Worm (Caenorhabditis elegans) whole organism, L4 larva: ENCODE measurements around the gene ttc-17.

ENCODE experiments used
- F26F4.8 ChIP-seq: fragments of 200-800 bp; sonication (Bioruptor generic); conservative IDR thresholded peaks from 2 replicates; pipeline ENCODE4 v1.3.6; 2022; ENCODE audit warnings: missing genetic modification characterization, missing compliant biosample characterization
- R02D3.7 ChIP-seq: fragments of 150-350 bp; sonication (generic microtip); optimal IDR thresholded peaks from 3 replicates; lab custom pipeline; 2014; ENCODE audit warnings: missing biosample characterization, missing genetic modification characterization
- Y105C5A.15 ChIP-seq: fragments of 200-800 bp; sonication (Bioruptor generic); IDR thresholded peaks from 2 replicates; pipeline ENCODE4 v1.3.6; 2022; ENCODE audit warnings: missing genetic modification characterization, missing compliant biosample characterization
- Y48G9A.11 ChIP-seq: fragments of 200-800 bp; sonication (Bioruptor generic); IDR thresholded peaks from 2 replicates; pipeline ENCODE4 v1.3.6; 2022; ENCODE audit warnings: missing genetic modification reagents, missing genetic modification characterization, missing compliant biosample characterization
- Y5F2A.4 ChIP-seq: fragments of 200-800 bp; sonication (Bioruptor generic); optimal IDR thresholded peaks from 2 replicates; lab custom pipeline; 2018; ENCODE audit warnings: mild to moderate bottlenecking, missing genetic modification characterization, missing compliant biosample characterization
- Y75B8A.6 ChIP-seq: fragments of 200-800 bp; sonication (Bioruptor generic); IDR thresholded peaks from 2 replicates; pipeline ENCODE4 v1.3.6; 2022; ENCODE audit warnings: missing genetic modification reagents, missing genetic modification characterization, missing compliant biosample characterization
- aly-2 ChIP-seq: sonication (generic microtip); optimal IDR thresholded peaks from 2 replicates; lab custom pipeline; 2018; ENCODE audit warnings: missing biosample characterization, missing genetic modification characterization
- ama-1 ChIP-seq: fragments of 150-350 bp; optimal IDR thresholded peaks from 2 replicates; lab custom pipeline; 2014; ENCODE audit warnings: inconsistent platforms, mixed read lengths
- attf-4 ChIP-seq: sonication (generic microtip); optimal IDR thresholded peaks from 3 replicates; lab custom pipeline; 2017; ENCODE audit warnings: missing biosample characterization, missing genetic modification characterization
- ceh-28 ChIP-seq: fragments of 150-350 bp; optimal IDR thresholded peaks from 2 replicates; lab custom pipeline; 2014; ENCODE audit warnings: missing biosample characterization, missing genetic modification reagents, missing genetic modification characterization
- ceh-32 ChIP-seq: sonication (generic microtip); optimal IDR thresholded peaks from 2 replicates; lab custom pipeline; 2016; ENCODE audit warnings: mild to moderate bottlenecking, missing genetic modification characterization, missing compliant biosample characterization; ENCODE audit not compliant: poor library complexity
- cey-2 ChIP-seq: sonication (generic microtip); optimal IDR thresholded peaks from 3 replicates; lab custom pipeline; 2017; ENCODE audit warnings: missing genetic modification characterization, mild to moderate bottlenecking, missing compliant biosample characterization, antibody characterized with exemption, borderline replicate concordance; ENCODE audit not compliant: insufficient read depth
- ctbp-1 ChIP-seq: fragments of 200-800 bp; sonication (Bioruptor generic); IDR thresholded peaks from 2 replicates; pipeline ENCODE4 v1.3.6; 2022; ENCODE audit warnings: missing genetic modification reagents, missing genetic modification characterization, missing compliant biosample characterization
- daf-16 ChIP-seq, 3 experiments: sonication (generic microtip); optimal IDR thresholded peaks; 2 replicates each; lab custom pipeline; 2016 to 2017; ENCODE audit warnings: missing genetic modification characterization in 3 of 3, missing genetic modification reagents in 3 of 3, mild to moderate bottlenecking in 2 of 3, missing compliant biosample characterization in 2 of 3, missing biosample characterization in 1 of 3, moderate library complexity in 1 of 3
- dmd-6 ChIP-seq: fragments of 200-800 bp; sonication (Bioruptor generic); IDR thresholded peaks from 2 replicates; pipeline ENCODE4 v1.3.6; 2022; ENCODE audit warnings: missing genetic modification reagents, missing genetic modification characterization, missing compliant biosample characterization
- dmd-8 ChIP-seq: fragments of 200-800 bp; sonication (Bioruptor generic); IDR thresholded peaks from 2 replicates; pipeline ENCODE4 v1.3.6; 2022; ENCODE audit warnings: missing genetic modification characterization, missing compliant biosample characterization
- dmd-9 ChIP-seq: fragments of 200-800 bp; sonication (Bioruptor generic); IDR thresholded peaks from 2 replicates; pipeline ENCODE4 v1.3.6; 2022; ENCODE audit warnings: missing genetic modification reagents, missing genetic modification characterization, missing compliant biosample characterization
- dve-1 ChIP-seq: sonication (generic microtip); optimal IDR thresholded peaks from 2 replicates; lab custom pipeline; 2017; ENCODE audit warnings: antibody characterized with exemption, mild to moderate bottlenecking, missing genetic modification characterization, missing compliant biosample characterization; ENCODE audit not compliant: insufficient read depth
- egl-43 ChIP-seq: fragments of 200-800 bp; sonication (Bioruptor generic); IDR thresholded peaks from 2 replicates; pipeline ENCODE4 v1.3.6; 2022; ENCODE audit warnings: missing genetic modification reagents, missing genetic modification characterization, missing compliant biosample characterization
- hlh-11 ChIP-seq: fragments of 200-800 bp; sonication (Bioruptor generic); optimal IDR thresholded peaks from 2 replicates; lab custom pipeline; 2018; ENCODE audit warnings: mild to moderate bottlenecking, missing genetic modification characterization, missing compliant biosample characterization
- hlh-30 ChIP-seq: sonication (generic microtip); optimal IDR thresholded peaks from 2 replicates; lab custom pipeline; 2017; ENCODE audit warnings: antibody characterized with exemption, mild to moderate bottlenecking, missing genetic modification characterization, missing compliant biosample characterization; ENCODE audit not compliant: insufficient read depth
- lin-13 ChIP-seq: fragments of 150-350 bp; optimal IDR thresholded peaks from 2 replicates; lab custom pipeline; 2014; ENCODE audit warnings: missing biosample characterization, missing genetic modification reagents, missing genetic modification characterization
- lin-15B ChIP-seq: fragments of 150-350 bp; sonication (generic microtip); optimal IDR thresholded peaks from 3 replicates; lab custom pipeline; 2014; ENCODE audit warnings: missing biosample characterization, missing genetic modification characterization
- lin-39 ChIP-seq: fragments of 150-350 bp; optimal IDR thresholded peaks from 2 replicates; lab custom pipeline; 2014; ENCODE audit warnings: missing biosample characterization, missing genetic modification reagents, missing genetic modification characterization
- lsy-2 ChIP-seq, 2 experiments: fragments of 150-350 bp in 1 of 2; sonication (generic microtip) in 1 of 2; optimal IDR thresholded peaks; 2 replicates each; lab custom pipeline; 2014 to 2017; ENCODE audit warnings: missing biosample characterization in 2 of 2, missing genetic modification characterization in 2 of 2
- madf-5 ChIP-seq, 2 experiments: fragments of 200-800 bp; sonication (Bioruptor generic); IDR thresholded peaks; 2 replicates each; pipeline ENCODE4 v1.3.6; 2022; ENCODE audit warnings: missing compliant biosample characterization in 2 of 2, missing genetic modification characterization in 2 of 2
- mdl-1 ChIP-seq, 2 experiments: fragments of 150-350 bp in 1 of 2; sonication (generic microtip) in 1 of 2; optimal IDR thresholded peaks; 2 replicates each; lab custom pipeline; 2014 to 2017; ENCODE audit warnings: missing biosample characterization in 2 of 2, missing genetic modification characterization in 2 of 2
- mep-1 ChIP-seq: fragments of 150-350 bp; sonication (generic microtip); optimal IDR thresholded peaks from 3 replicates; lab custom pipeline; 2014; ENCODE audit warnings: missing biosample characterization, missing genetic modification characterization
- mxl-3 ChIP-seq: fragments of 200-800 bp; sonication (Bioruptor generic); optimal IDR thresholded peaks from 2 replicates; lab custom pipeline; 2018; ENCODE audit warnings: mild to moderate bottlenecking, missing genetic modification characterization, missing compliant biosample characterization
- nhr-11 ChIP-seq: fragments of 150-350 bp; optimal IDR thresholded peaks from 2 replicates; lab custom pipeline; 2014; ENCODE audit warnings: missing biosample characterization, missing genetic modification characterization
- nhr-237 ChIP-seq: sonication (generic microtip); optimal IDR thresholded peaks from 2 replicates; lab custom pipeline; 2017; ENCODE audit warnings: missing biosample characterization, missing genetic modification characterization
- nhr-28 ChIP-seq: fragments of 150-350 bp; optimal IDR thresholded peaks from 2 replicates; lab custom pipeline; 2014; ENCODE audit warnings: missing biosample characterization, missing genetic modification characterization
- nhr-77 ChIP-seq: fragments of 150-350 bp; optimal IDR thresholded peaks from 2 replicates; lab custom pipeline; 2014; ENCODE audit warnings: missing biosample characterization, missing genetic modification characterization
- pha-4 ChIP-seq, 2 experiments: fragments of 150-350 bp in 1 of 2; fragments of 200-800 bp in 1 of 2; sonication (Bioruptor generic) in 1 of 2; IDR thresholded peaks in 1 of 2; optimal IDR thresholded peaks in 1 of 2; 2 replicates each; pipeline versions ENCODE4 v1.3.6 to Lab custom; 2014 to 2022; ENCODE audit warnings: missing genetic modification characterization in 2 of 2, missing genetic modification reagents in 2 of 2, missing biosample characterization in 1 of 2, missing compliant biosample characterization in 1 of 2
- php-3 ChIP-seq: fragments of 200-800 bp; sonication (Bioruptor generic); IDR thresholded peaks from 2 replicates; pipeline ENCODE4 v1.3.6; 2022; ENCODE audit warnings: missing genetic modification reagents, missing genetic modification characterization, missing compliant biosample characterization
- pqm-1 ChIP-seq: sonication (generic microtip); optimal IDR thresholded peaks from 2 replicates; lab custom pipeline; 2017; ENCODE audit warnings: missing biosample characterization, missing genetic modification characterization
- tag-97 ChIP-seq: fragments of 200-800 bp; sonication (Bioruptor generic); IDR thresholded peaks from 2 replicates; pipeline ENCODE4 v1.3.6; 2022; ENCODE audit warnings: missing genetic modification characterization, missing compliant biosample characterization
- unc-130 ChIP-seq: sonication (generic microtip); optimal IDR thresholded peaks from 2 replicates; lab custom pipeline; 2016; ENCODE audit warnings: missing genetic modification reagents, missing genetic modification characterization, missing compliant biosample characterization
- unc-62 ChIP-seq, 3 experiments: fragments of 150-350 bp in 1 of 3; sonication (generic microtip); optimal IDR thresholded peaks in 2 of 3; peaks in 1 of 3; 1 replicate in 1 of 3; 2 replicates in 2 of 3; lab custom pipeline; 2014 to 2017; ENCODE audit warnings: missing biosample characterization in 3 of 3, missing genetic modification characterization in 3 of 3, missing genetic modification reagents in 3 of 3, missing genotype in 1 of 3
- vab-7 ChIP-seq: fragments of 200-800 bp; sonication (Bioruptor generic); IDR thresholded peaks from 2 replicates; pipeline ENCODE4 v1.3.6; 2022; ENCODE audit warnings: missing genetic modification reagents, missing genetic modification characterization, missing compliant biosample characterization
- zfp-3 ChIP-seq: fragments of 200-800 bp; sonication (Bioruptor generic); conservative IDR thresholded peaks from 2 replicates; pipeline ENCODE4 v1.3.6; 2022; ENCODE audit warnings: missing genetic modification reagents, missing genetic modification characterization, missing compliant biosample characterization

ttc-17 gene

DNA sequence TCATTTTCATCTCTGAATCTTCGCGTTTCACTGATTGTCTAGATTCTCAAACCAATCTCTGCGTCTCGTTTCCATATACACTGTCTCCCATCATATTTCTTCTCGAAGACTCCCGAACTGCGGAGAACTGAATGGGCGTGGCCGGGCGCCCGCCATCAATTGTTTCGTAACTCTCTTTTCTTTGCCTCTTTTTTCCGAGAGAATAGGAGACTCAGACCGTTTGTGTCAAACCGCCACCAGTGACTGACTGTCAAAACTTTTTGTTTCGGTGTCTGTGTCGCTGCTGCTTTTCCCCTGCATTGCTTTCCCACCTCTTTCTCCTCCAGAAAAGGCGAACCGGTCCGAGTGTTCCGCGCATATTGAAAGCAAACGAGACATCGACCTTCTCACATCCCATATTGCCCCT lies 20.7 kb upstream of the ttc-17 start, which contains the start of gene unc-23 (continued):
- TF ChIP-seq ctbp-1 (GFP tag; lab: Robert Waterston, UW), result peak; percentile 69
- TF ChIP-seq ceh-28, result no peak
- TF ChIP-seq pha-4 (GFP tag; IDR thresholded peaks at IDR 0.05; lab: Robert Waterston, UW), result peak; percentile 91
- no peak for TF ChIP-seq pha-4 (tag; optimal IDR thresholded peaks at IDR 0.05; lab: Kevin White, UChicago)

ce11 chrV:8936791-8937475 lies 19.9 kb upstream of the ttc-17 start:
- no peak for TF ChIP-seq Y105C5A.15 (GFP tag; lab: Robert Waterston, UW)
- TF ChIP-seq daf-16 (GFP tag; optimal IDR thresholded peaks at IDR 0.05; lab: Kevin White, UChicago), result peak in 1 of 2 experiments; percentile 83
- TF ChIP-seq daf-16 (tag; optimal IDR thresholded peaks at IDR 0.05; lab: Kevin White, UChicago), result peak; percentile 24
- TF ChIP-seq mdl-1 (tag; optimal IDR thresholded peaks at IDR 0.05; lab: Kevin White, UChicago), result peak in 1 of 2 experiments; percentile 16
- 0 out of 2 replicates have a peak, but pooled peaks have one; percentile 34 for TF ChIP-seq Y48G9A.11 (GFP tag; lab: Robert Waterston, UW)
- TF ChIP-seq nhr-77 (tag; lab: Kevin White, UChicago), result no peak
- TF ChIP-seq php-3 (GFP tag; lab: Robert Waterston, UW), result no peak
- no peak for TF ChIP-seq dmd-9 (GFP tag; lab: Robert Waterston, UW)
- TF ChIP-seq vab-7 (GFP tag; lab: Robert Waterston, UW), result no peak
- TF ChIP-seq pha-4 (GFP tag; IDR thresholded peaks at IDR 0.05; lab: Robert Waterston, UW), result no peak
- no peak for TF ChIP-seq pha-4 (tag; optimal IDR thresholded peaks at IDR 0.05; lab: Kevin White, UChicago)
- TF ChIP-seq aly-2 (tag; lab: Kevin White, UChicago), result no peak
- no peak for TF ChIP-seq F26F4.8 (GFP tag; lab: Robert Waterston, UW)
- peak in 1 of 2 experiments; percentile 32 for TF ChIP-seq lsy-2 (tag; optimal IDR thresholded peaks at IDR 0.05; lab: Kevin White, UChicago)
- no peak for TF ChIP-seq ceh-32 (tag; lab: Kevin White, UChicago)
- no peak for TF ChIP-seq R02D3.7 (tag; lab: Kevin White, UChicago)
- no peak for TF ChIP-seq madf-5 (GFP tag; IDR thresholded peaks at IDR 0.05; lab: Robert Waterston, UW)
- TF ChIP-seq nhr-11, result peak; percentile 33
- no peak for TF ChIP-seq tag-97
- no peak for TF ChIP-seq hlh-11
- TF ChIP-seq attf-4 (tag; lab: Kevin White, UChicago), result no peak
- TF ChIP-seq Y5F2A.4 (GFP tag; lab: Kevin White, UChicago), result no peak
- TF ChIP-seq mep-1 (tag; lab: Kevin White, UChicago), result peak; percentile 6
- TF ChIP-seq lin-13 (GFP tag; lab: Kevin White, UChicago), result no peak
- no peak for TF ChIP-seq ceh-28
- peak; percentile 8; the same call in 1 of the 2 replicates for TF ChIP-seq dmd-6 (GFP tag; lab: Robert Waterston, UW)
- peak; percentile 22 for TF ChIP-seq hlh-30 (tag; lab: Kevin White, UChicago)
- TF ChIP-seq nhr-237, result no peak
- no peak for TF ChIP-seq dmd-8 (GFP tag; lab: Robert Waterston, UW)
- no peak for TF ChIP-seq cey-2 (tag; lab: Kevin White, UChicago)
- peak; percentile 81 for TF ChIP-seq pqm-1
- TF ChIP-seq lin-39, result no peak
- TF ChIP-seq unc-130 (GFP tag; lab: Kevin White, UChicago), result no peak
- TF ChIP-seq mxl-3 (GFP tag; lab: Kevin White, UChicago), result peak; percentile 23
- no peak for TF ChIP-seq lin-15B (tag; lab: Kevin White, UChicago)
- TF ChIP-seq egl-43 (GFP tag; lab: Robert Waterston, UW), result no peak
- TF ChIP-seq zfp-3 (GFP tag; lab: Robert Waterston, UW), result no peak
- peak; percentile 26 for TF ChIP-seq dve-1 (tag; lab: Kevin White, UChicago)
- no peak for TF ChIP-seq Y75B8A.6 (GFP tag; lab: Robert Waterston, UW)
- TF ChIP-seq unc-62 (GFP tag; optimal IDR thresholded peaks at IDR 0.05 in 1 of 2; lab: Kevin White, UChicago), result peak in 1 of 2 experiments; percentile 96
- TF ChIP-seq unc-62 (tag; optimal IDR thresholded peaks at IDR 0.05; lab: Kevin White, UChicago), result no peak
- peak; percentile 8 for TF ChIP-seq ama-1 (lab: Kevin White, UChicago)
- peak; percentile 10 for TF ChIP-seq nhr-28 (tag; lab: Kevin White, UChicago)
